Worm (Caenorhabditis elegans) whole organism, L2 larva: ENCODE data around the gene pstk-1.

Experiments
- C34F6.9 ChIP-seq: fragments of 150-350 bp; optimal IDR thresholded peaks from 2 replicates; lab custom pipeline; 2014; ENCODE audit warnings: missing biosample characterization, missing genetic modification characterization
- F13H6.1 ChIP-seq: sonication (generic microtip); optimal IDR thresholded peaks from 2 replicates; lab custom pipeline; 2016; ENCODE audit warnings: missing genetic modification characterization, missing compliant biosample characterization
- R02D3.7 ChIP-seq: fragments of 150-350 bp; optimal IDR thresholded peaks from 2 replicates; lab custom pipeline; 2014; ENCODE audit warnings: missing biosample characterization, missing genetic modification characterization
- Y55F3AM.14 ChIP-seq: fragments of 200-800 bp; sonication (Bioruptor generic); optimal IDR thresholded peaks from 2 replicates; lab custom pipeline; 2018; ENCODE audit warnings: mild to moderate bottlenecking, missing genetic modification characterization, missing compliant biosample characterization
- aly-2 ChIP-seq: fragments of 150-350 bp; optimal IDR thresholded peaks from 2 replicates; lab custom pipeline; 2014; ENCODE audit warnings: missing biosample characterization, missing genetic modification characterization
- ama-1 ChIP-seq: fragments of 150-350 bp; optimal IDR thresholded peaks from 2 replicates; lab custom pipeline; 2018; ENCODE audit warnings: inconsistent platforms
- ceh-82 ChIP-seq: fragments of 150-350 bp; optimal IDR thresholded peaks from 2 replicates; lab custom pipeline; 2014; ENCODE audit warnings: missing biosample characterization, missing genetic modification characterization
- dmd-4 ChIP-seq: sonication (generic microtip); optimal IDR thresholded peaks from 2 replicates; lab custom pipeline; 2017; ENCODE audit warnings: missing biosample characterization, missing genetic modification characterization
- elt-1 ChIP-seq: fragments of 150-350 bp; optimal IDR thresholded peaks from 2 replicates; lab custom pipeline; 2014; ENCODE audit warnings: missing biosample characterization, missing genetic modification characterization
- elt-3 ChIP-seq: sonication (generic microtip); optimal IDR thresholded peaks from 2 replicates; lab custom pipeline; 2017; ENCODE audit warnings: missing biosample characterization, missing genetic modification characterization
- fos-1 ChIP-seq: fragments of 150-350 bp; optimal IDR thresholded peaks from 2 replicates; lab custom pipeline; 2014; ENCODE audit warnings: missing biosample characterization, missing genetic modification characterization
- gmeb-1 ChIP-seq: fragments of 150-350 bp; optimal IDR thresholded peaks from 2 replicates; lab custom pipeline; 2014; ENCODE audit warnings: missing biosample characterization, missing genetic modification characterization
- lin-11 ChIP-seq: fragments of 150-350 bp; sonication (generic microtip); optimal IDR thresholded peaks from 2 replicates; lab custom pipeline; 2014; ENCODE audit warnings: missing biosample characterization, missing genetic modification characterization, inconsistent platforms, mixed read lengths
- lin-13 ChIP-seq: fragments of 150-350 bp; optimal IDR thresholded peaks from 2 replicates; lab custom pipeline; 2014; ENCODE audit warnings: missing biosample characterization, missing genetic modification reagents, missing genetic modification characterization
- lin-39 ChIP-seq: fragments of 150-350 bp; optimal IDR thresholded peaks from 2 replicates; lab custom pipeline; 2014; ENCODE audit warnings: missing biosample characterization, missing genetic modification reagents, missing genetic modification characterization
- lsy-2 ChIP-seq, 2 experiments: fragments of 150-350 bp in 1 of 2; sonication (generic microtip) in 1 of 2; optimal IDR thresholded peaks; 2 replicates each; lab custom pipeline; 2014 to 2017; ENCODE audit warnings: missing biosample characterization in 2 of 2, missing genetic modification characterization in 2 of 2
- mbf-1 ChIP-seq: sonication (generic microtip); optimal IDR thresholded peaks from 2 replicates; lab custom pipeline; 2017; ENCODE audit warnings: missing biosample characterization, missing genetic modification characterization
- mdl-1 ChIP-seq, 2 experiments: fragments of 150-350 bp in 1 of 2; sonication (generic microtip) in 1 of 2; optimal IDR thresholded peaks; 2 replicates each; lab custom pipeline; 2017; ENCODE audit warnings: missing biosample characterization in 2 of 2, missing genetic modification characterization in 2 of 2
- nhr-23 ChIP-seq: fragments of 150-350 bp; optimal IDR thresholded peaks from 2 replicates; lab custom pipeline; 2014; ENCODE audit warnings: missing biosample characterization, missing genetic modification reagents, missing genetic modification characterization
- nhr-237 ChIP-seq: fragments of 150-350 bp; optimal IDR thresholded peaks from 2 replicates; lab custom pipeline; 2014; ENCODE audit warnings: missing biosample characterization, missing genetic modification characterization
- nhr-25 ChIP-seq: fragments of 150-350 bp; sonication (generic microtip); optimal IDR thresholded peaks from 3 replicates; lab custom pipeline; 2014; ENCODE audit warnings: missing biosample characterization, missing genetic modification characterization
- nhr-6 ChIP-seq: fragments of 150-350 bp; optimal IDR thresholded peaks from 2 replicates; lab custom pipeline; 2014; ENCODE audit warnings: missing biosample characterization, missing genetic modification characterization
- nhr-77 ChIP-seq: fragments of 150-350 bp; optimal IDR thresholded peaks from 2 replicates; lab custom pipeline; 2014; ENCODE audit warnings: missing biosample characterization, missing genetic modification characterization
- peb-1 ChIP-seq: fragments of 150-350 bp; optimal IDR thresholded peaks from 2 replicates; lab custom pipeline; 2014; ENCODE audit warnings: missing biosample characterization, missing genetic modification characterization
- sem-4 ChIP-seq: fragments of 150-350 bp; optimal IDR thresholded peaks from 2 replicates; lab custom pipeline; 2014; ENCODE audit warnings: missing biosample characterization, missing genetic modification reagents, missing genetic modification characterization
- skn-1 ChIP-seq: sonication (generic microtip); optimal IDR thresholded peaks from 2 replicates; lab custom pipeline; 2017; ENCODE audit warnings: missing biosample characterization, missing genetic modification characterization
- sma-3 ChIP-seq: sonication (generic microtip); optimal IDR thresholded peaks from 2 replicates; lab custom pipeline; 2016; ENCODE audit warnings: missing genetic modification reagents, missing genetic modification characterization, missing compliant biosample characterization
- snpc-4 ChIP-seq: fragments of 150-350 bp; optimal IDR thresholded peaks from 2 replicates; lab custom pipeline; 2014; ENCODE audit warnings: missing biosample characterization, missing genetic modification characterization
- unc-55 ChIP-seq: fragments of 150-350 bp; sonication (generic microtip); optimal IDR thresholded peaks from 3 replicates; lab custom pipeline; 2014; ENCODE audit warnings: missing biosample characterization, missing genetic modification reagents, missing genetic modification characterization
- zag-1 ChIP-seq: fragments of 150-350 bp; optimal IDR thresholded peaks from 2 replicates; lab custom pipeline; 2014; ENCODE audit warnings: missing biosample characterization, missing genetic modification characterization
- ztf-11 ChIP-seq: sonication (generic microtip); optimal IDR thresholded peaks from 2 replicates; lab custom pipeline; 2017; ENCODE audit warnings: missing biosample characterization, missing genetic modification characterization
- ztf-4 ChIP-seq: fragments of 150-350 bp; optimal IDR thresholded peaks from 2 replicates; lab custom pipeline; 2014; ENCODE audit warnings: missing biosample characterization, missing genetic modification characterization

Gene pstk-1

ce11 chrIII:12491984-12492383 lies 25.6 kb downstream of the pstk-1 start, which contains the start of gene Y49E10.25:
Gene Y49E10.25 (minus strand): TSS chrIII:12492084.
- TF ChIP-seq elt-3 (no peak), R02D3.7 (tag; lab: Kevin White, UChicago) (no peak), Y55F3AM.14 (GFP tag; lab: Kevin White, UChicago) (no peak), C34F6.9 (no peak), nhr-23 (tag; lab: Kevin White, UChicago) (no peak), skn-1 (tag; lab: Kevin White, UChicago) (no peak), peb-1 (no peak), sem-4 (tag; lab: Kevin White, UChicago) (no peak), nhr-25 (no peak), aly-2 (tag; lab: Kevin White, UChicago) (no peak), fos-1 (tag; lab: Kevin White, UChicago) (no peak), lin-39 (tag; lab: Kevin White, UChicago) (no peak), snpc-4 (tag; lab: Kevin White, UChicago) (no peak)

DNA sequence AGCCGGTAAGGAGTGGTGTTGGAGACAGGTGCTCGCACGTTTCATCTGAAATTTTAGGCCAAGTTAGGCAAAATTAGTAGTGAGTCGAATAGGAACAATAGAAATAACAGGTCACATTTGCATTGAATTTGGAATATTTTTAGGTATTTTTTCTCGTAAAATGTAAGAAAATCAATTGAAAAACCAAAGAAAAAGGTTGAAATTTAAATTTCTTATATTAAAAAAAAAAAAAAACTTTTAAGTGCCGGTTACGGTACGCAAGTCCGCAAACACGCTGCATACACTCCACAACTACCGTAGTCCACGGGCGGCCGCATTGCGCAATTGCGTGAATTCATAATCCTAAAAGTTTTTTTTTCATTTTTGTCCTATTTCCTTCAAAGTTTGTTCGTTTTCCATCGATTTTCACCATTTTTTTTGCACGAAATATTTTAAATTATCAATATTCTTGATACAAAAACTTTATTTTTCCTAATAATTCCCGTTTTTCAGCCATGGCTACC lies 29.2 kb downstream of the pstk-1 start, which contains the start of the genes Y111B2A.1 and Y111B2A.2:
Gene Y111B2A.1 (minus strand): TSS at position 51 of the 503 bp plus-strand sequence.
Gene Y111B2A.2 (plus strand): TSS at position 493 of the 503 bp plus-strand sequence.
- no peak for TF ChIP-seq gmeb-1 (tag; lab: Kevin White, UChicago)
- TF ChIP-seq dmd-4 (tag; lab: Kevin White, UChicago) = no peak
- no peak for TF ChIP-seq lsy-2 (tag; optimal IDR thresholded peaks at IDR 0.05; lab: Kevin White, UChicago)
- TF ChIP-seq elt-1 = no peak
- TF ChIP-seq ama-1 = no peak
- TF ChIP-seq ztf-11 (tag; lab: Kevin White, UChicago) = no peak
- no peak for TF ChIP-seq ztf-4 (tag; lab: Kevin White, UChicago)
- no peak for TF ChIP-seq sma-3 (GFP tag; lab: Kevin White, UChicago)
- TF ChIP-seq Y55F3AM.14 (GFP tag; lab: Kevin White, UChicago) = no peak
- no peak for TF ChIP-seq peb-1
- no peak for TF ChIP-seq nhr-237 (tag; lab: Kevin White, UChicago)
- no peak for TF ChIP-seq snpc-4 (tag; lab: Kevin White, UChicago)
- no peak for TF ChIP-seq F13H6.1 (tag; lab: Kevin White, UChicago)
- no peak for TF ChIP-seq nhr-77 (tag; lab: Kevin White, UChicago)
- TF ChIP-seq mdl-1 (tag; optimal IDR thresholded peaks at IDR 0.05; lab: Kevin White, UChicago) = no peak
- no peak for TF ChIP-seq R02D3.7 (tag; lab: Kevin White, UChicago)
- no peak for TF ChIP-seq aly-2 (tag; lab: Kevin White, UChicago)
- TF ChIP-seq ceh-82 = no peak
- no peak for TF ChIP-seq sem-4 (tag; lab: Kevin White, UChicago)
- no peak for TF ChIP-seq zag-1

ce11 chrIII:12496449-12496848 lies 30.0 kb downstream of the pstk-1 start, which contains the start of gene herd-1:
Gene herd-1 (plus strand): TSS chrIII:12496538.
- TF ChIP-seq fos-1 (tag; lab: Kevin White, UChicago) (no peak), gmeb-1 (tag; lab: Kevin White, UChicago) (no peak), ztf-4 (tag; lab: Kevin White, UChicago) (no peak), R02D3.7 (tag; lab: Kevin White, UChicago) (no peak), snpc-4 (tag; lab: Kevin White, UChicago) (no peak), Y55F3AM.14 (GFP tag; lab: Kevin White, UChicago) (no peak), lin-11 (no peak), sem-4 (tag; lab: Kevin White, UChicago) (no peak), C34F6.9 (no peak), elt-1 (no peak)

DNA sequence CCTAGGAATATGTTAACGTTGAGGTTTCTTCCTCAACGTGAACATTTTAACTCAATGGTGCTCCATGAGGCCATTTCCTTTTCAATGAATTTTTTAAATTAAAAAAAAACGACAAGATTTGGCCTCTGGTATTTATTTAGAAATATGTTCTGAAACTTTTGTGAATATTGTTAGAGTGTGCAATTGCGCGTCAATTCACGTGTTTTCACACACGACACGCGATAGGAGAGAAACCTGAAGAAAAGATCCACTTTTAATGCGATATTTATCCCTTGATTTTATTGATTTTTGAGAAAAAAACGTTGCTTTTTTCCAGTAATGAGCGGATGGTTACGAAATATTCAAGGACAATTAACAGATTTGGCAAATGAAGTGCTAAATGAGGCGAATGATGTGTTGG lies 32.8 kb downstream of the pstk-1 start, which contains the start of gene sql-1:
Gene sql-1 (plus strand): TSS at position 313 of the 400 bp plus-strand sequence.
- TF ChIP-seq lsy-2 (tag; optimal IDR thresholded peaks at IDR 0.05; lab: Kevin White, UChicago) (peak in 1 of 2 experiments; percentile 46), lin-13 (GFP tag; lab: Kevin White, UChicago) (no peak), C34F6.9 (peak; percentile 28)

DNA sequence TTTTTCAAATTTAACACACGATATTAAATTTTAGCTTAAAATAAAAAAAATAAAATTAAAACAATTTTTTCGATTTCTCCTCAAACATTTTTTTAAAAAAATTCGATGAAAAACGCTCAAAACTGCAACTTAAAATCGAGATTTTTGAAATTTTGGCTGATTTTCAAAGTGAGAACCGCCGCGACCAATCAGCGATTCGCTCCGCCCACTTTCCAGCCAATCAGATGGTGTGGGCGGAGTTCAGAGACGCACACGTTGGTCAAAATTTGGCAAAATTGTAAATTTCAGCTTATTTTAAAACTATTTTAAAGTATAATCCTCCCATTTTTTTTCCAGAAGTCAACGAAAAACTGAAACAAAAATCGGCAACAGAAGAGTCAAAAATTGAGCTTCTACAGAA lies 44.1 kb downstream of the pstk-1 start:
- TF ChIP-seq unc-55 (GFP tag; lab: Kevin White, UChicago) = no peak
- TF ChIP-seq ceh-82 = no peak
- no peak for TF ChIP-seq nhr-6 (tag; lab: Kevin White, UChicago)

ce11 chrIII:12517674-12518073 lies 51.3 kb downstream of the pstk-1 start:
- TF ChIP-seq gmeb-1 (tag; lab: Kevin White, UChicago) = no peak
- no peak for TF ChIP-seq nhr-6 (tag; lab: Kevin White, UChicago)
- TF ChIP-seq sma-3 (GFP tag; lab: Kevin White, UChicago) = no peak
- TF ChIP-seq F13H6.1 (tag; lab: Kevin White, UChicago) = no peak
- no peak for TF ChIP-seq skn-1 (tag; lab: Kevin White, UChicago)
- TF ChIP-seq mbf-1 (tag; lab: Kevin White, UChicago) = no peak
- TF ChIP-seq peb-1 = no peak
- TF ChIP-seq, all 48 proteins: peak for 0
